Worm (Caenorhabditis elegans) whole organism, mixed stage, embryonic: Measurements from ENCODE around the gene Y17G7B.17.

Experiments
- M03D4.4 ChIP-seq: sonication (generic microtip); optimal IDR thresholded peaks from 2 replicates; lab custom pipeline; 2017; ENCODE audit warnings: mild to moderate bottlenecking, missing genetic modification characterization, missing compliant biosample characterization
- bed-3 ChIP-seq: fragments of 200-800 bp; sonication (Bioruptor generic); optimal IDR thresholded peaks from 3 replicates; lab custom pipeline; 2018; ENCODE audit warnings: mild to moderate bottlenecking, missing genetic modification characterization, moderate library complexity, missing compliant biosample characterization
- blmp-1 ChIP-seq: fragments of 150-350 bp; optimal IDR thresholded peaks from 2 replicates; lab custom pipeline; 2014; ENCODE audit warnings: missing biosample characterization, missing genetic modification characterization
- ceh-39 ChIP-seq: fragments of 150-350 bp; optimal IDR thresholded peaks from 2 replicates; lab custom pipeline; 2014; ENCODE audit warnings: missing biosample characterization, missing genetic modification characterization
- ceh-43 ChIP-seq: fragments of 200-800 bp; sonication (Bioruptor generic); optimal IDR thresholded peaks from 2 replicates; lab custom pipeline; 2018; ENCODE audit warnings: mild to moderate bottlenecking, missing genetic modification characterization, moderate library complexity, missing compliant biosample characterization
- ceh-83 ChIP-seq: fragments of 200-800 bp; sonication (Bioruptor generic); optimal IDR thresholded peaks from 2 replicates; lab custom pipeline; 2018; ENCODE audit warnings: mild to moderate bottlenecking, missing genetic modification characterization, missing compliant biosample characterization
- ces-1 ChIP-seq: fragments of 150-350 bp; optimal IDR thresholded peaks from 2 replicates; lab custom pipeline; 2014; ENCODE audit warnings: missing biosample characterization, missing genetic modification reagents, missing genetic modification characterization
- cnd-1 ChIP-seq: fragments of 200-800 bp; sonication (Bioruptor generic); optimal IDR thresholded peaks from 2 replicates; lab custom pipeline; 2018; ENCODE audit warnings: mild to moderate bottlenecking, missing genetic modification characterization, missing compliant biosample characterization
- drap-1 ChIP-seq: fragments of 200-800 bp; sonication (Bioruptor generic); optimal IDR thresholded peaks from 3 replicates; lab custom pipeline; 2018; ENCODE audit warnings: mild to moderate bottlenecking, missing genetic modification characterization, missing compliant biosample characterization
- elt-1 ChIP-seq: sonication (generic microtip); optimal IDR thresholded peaks from 2 replicates; lab custom pipeline; 2017; ENCODE audit warnings: missing genetic modification characterization, mild to moderate bottlenecking, missing compliant biosample characterization, antibody characterized with exemption, moderate library complexity, borderline replicate concordance; ENCODE audit not compliant: insufficient read depth
- elt-3 ChIP-seq: fragments of 150-350 bp; optimal IDR thresholded peaks from 2 replicates; lab custom pipeline; 2014; ENCODE audit warnings: missing biosample characterization, missing genetic modification characterization
- flh-1 ChIP-seq: fragments of 200-800 bp; sonication (Bioruptor generic); optimal IDR thresholded peaks from 2 replicates; lab custom pipeline; 2018; ENCODE audit warnings: mild to moderate bottlenecking, missing genetic modification characterization, moderate library complexity, missing compliant biosample characterization
- ham-2 ChIP-seq: fragments of 200-800 bp; sonication (Bioruptor generic); optimal IDR thresholded peaks from 2 replicates; lab custom pipeline; 2018; ENCODE audit warnings: mild to moderate bottlenecking, missing genetic modification characterization, missing compliant biosample characterization
- hlh-1 ChIP-seq: fragments of 150-350 bp; optimal IDR thresholded peaks from 2 replicates; lab custom pipeline; 2014; ENCODE audit warnings: missing biosample characterization, missing genetic modification reagents, missing genetic modification characterization
- lin-13 ChIP-seq: fragments of 150-350 bp; optimal IDR thresholded peaks from 2 replicates; lab custom pipeline; 2014; ENCODE audit warnings: missing biosample characterization, missing genetic modification characterization
- lin-32 ChIP-seq: fragments of 200-800 bp; sonication (Bioruptor generic); optimal IDR thresholded peaks from 2 replicates; lab custom pipeline; 2018; ENCODE audit warnings: mild to moderate bottlenecking, missing genetic modification characterization, missing compliant biosample characterization
- lsy-2 ChIP-seq: fragments of 150-350 bp; optimal IDR thresholded peaks from 2 replicates; lab custom pipeline; 2014; ENCODE audit warnings: missing biosample characterization, missing genetic modification characterization
- mab-5 ChIP-seq: fragments of 150-350 bp; optimal IDR thresholded peaks from 2 replicates; lab custom pipeline; 2014; ENCODE audit warnings: missing biosample characterization, missing genetic modification characterization
- mep-1 ChIP-seq: fragments of 150-350 bp; optimal IDR thresholded peaks from 2 replicates; lab custom pipeline; 2017; ENCODE audit warnings: missing biosample characterization, missing genetic modification reagents, missing genetic modification characterization, inconsistent platforms
- mls-2 ChIP-seq: sonication (generic microtip); optimal IDR thresholded peaks from 2 replicates; lab custom pipeline; 2016; ENCODE audit warnings: mild to moderate bottlenecking, missing genetic modification characterization, moderate library complexity, missing compliant biosample characterization
- nhr-12 ChIP-seq: fragments of 150-350 bp; optimal IDR thresholded peaks from 2 replicates; lab custom pipeline; 2014; ENCODE audit warnings: missing biosample characterization, missing genetic modification characterization
- nhr-2 ChIP-seq: fragments of 150-350 bp; optimal IDR thresholded peaks from 2 replicates; lab custom pipeline; 2014; ENCODE audit warnings: missing biosample characterization, missing genetic modification characterization
- nhr-237 ChIP-seq: fragments of 150-350 bp; optimal IDR thresholded peaks from 2 replicates; lab custom pipeline; 2014; ENCODE audit warnings: missing biosample characterization, missing genetic modification characterization
- nhr-28 ChIP-seq: fragments of 150-350 bp; optimal IDR thresholded peaks from 2 replicates; lab custom pipeline; 2014; ENCODE audit warnings: missing biosample characterization, missing genetic modification characterization
- nhr-76 ChIP-seq: sonication (generic microtip); optimal IDR thresholded peaks from 2 replicates; lab custom pipeline; 2017; ENCODE audit warnings: missing biosample characterization, missing genetic modification characterization
- pha-4 ChIP-seq: fragments of 150-350 bp; optimal IDR thresholded peaks from 2 replicates; lab custom pipeline; 2018; ENCODE audit warnings: missing biosample characterization, missing genetic modification reagents, missing genetic modification characterization
- sem-2 ChIP-seq: fragments of 200-800 bp; sonication (Bioruptor generic); optimal IDR thresholded peaks from 2 replicates; lab custom pipeline; 2018; ENCODE audit warnings: mild to moderate bottlenecking, missing genetic modification characterization, missing compliant biosample characterization
- snpc-4 ChIP-seq: fragments of 150-350 bp; optimal IDR thresholded peaks from 2 replicates; lab custom pipeline; 2014; ENCODE audit warnings: missing biosample characterization, missing genetic modification characterization
- sptf-1 ChIP-seq: sonication (generic microtip); optimal IDR thresholded peaks from 2 replicates; lab custom pipeline; 2017; ENCODE audit warnings: mild to moderate bottlenecking, missing genetic modification characterization, moderate library complexity, missing compliant biosample characterization
- tbx-8 ChIP-seq: fragments of 200-800 bp; sonication (Bioruptor generic); optimal IDR thresholded peaks from 2 replicates; lab custom pipeline; 2018; ENCODE audit warnings: mild to moderate bottlenecking, missing genetic modification characterization, moderate library complexity, missing compliant biosample characterization
- unc-120 ChIP-seq: sonication (generic microtip); optimal IDR thresholded peaks from 2 replicates; lab custom pipeline; 2017; ENCODE audit warnings: missing genetic modification characterization, missing compliant biosample characterization; ENCODE audit not compliant: poor library complexity, severe bottlenecking
- unc-62 ChIP-seq: fragments of 150-350 bp; optimal IDR thresholded peaks from 2 replicates; lab custom pipeline; 2014; ENCODE audit warnings: missing biosample characterization, missing genetic modification reagents, missing genetic modification characterization
- zip-8 ChIP-seq: fragments of 150-350 bp; optimal IDR thresholded peaks from 2 replicates; lab custom pipeline; 2014; ENCODE audit warnings: missing biosample characterization, missing genetic modification characterization
- ztf-11 ChIP-seq: fragments of 150-350 bp; optimal IDR thresholded peaks from 2 replicates; lab custom pipeline; 2014; ENCODE audit warnings: missing biosample characterization, missing genetic modification characterization

Gene Y17G7B.17

DNA sequence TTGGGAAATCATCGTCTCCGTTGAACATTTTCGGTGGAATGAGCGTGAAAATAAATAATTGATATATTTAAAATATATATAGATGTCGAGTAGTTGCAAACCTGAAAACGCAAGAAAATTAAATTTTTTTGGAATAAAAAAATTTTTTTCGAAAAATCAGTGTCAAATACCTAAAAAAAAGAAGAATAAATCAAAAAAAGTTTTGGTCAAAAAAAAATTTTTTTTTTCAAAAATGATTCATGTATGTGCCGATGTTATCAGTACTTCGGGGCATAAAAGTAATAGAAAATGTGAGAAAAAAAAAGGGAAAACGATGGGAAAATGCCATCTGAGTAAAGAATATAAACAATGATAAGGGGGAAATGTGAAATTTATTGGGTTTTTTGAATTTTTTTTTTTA, at the start of gene Y17G7B.17:
Gene Y17G7B.17 (minus strand): TSS at position 101 of the 400 bp plus-strand sequence.
- TF ChIP-seq flh-1 (no peak), ces-1 (no peak)

DNA sequence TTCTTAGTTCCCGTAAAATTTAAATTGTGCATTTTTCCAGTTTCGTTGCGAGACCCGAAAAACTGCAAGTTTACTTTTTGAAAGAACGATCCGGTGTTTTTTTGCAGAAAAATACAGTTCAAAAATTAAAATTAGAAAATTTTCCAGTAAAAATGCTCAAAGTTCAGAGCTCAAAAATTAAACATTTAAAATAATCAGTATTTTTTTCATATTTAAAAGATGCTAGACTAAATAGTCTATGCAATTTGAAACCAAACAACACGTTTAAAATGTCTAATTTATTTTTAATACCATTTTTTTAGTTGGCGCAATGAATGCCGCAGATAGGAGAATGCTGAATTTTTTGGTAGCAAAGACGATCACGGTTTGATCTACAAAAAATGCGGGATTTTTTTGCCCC, 47.5 kb upstream of the Y17G7B.17 start, which contains the start of gene Y57A10A.2:
Gene Y57A10A.2 (plus strand): TSS at position 301 of the 400 bp plus-strand sequence.
- no peak for TF ChIP-seq cnd-1 (tag; lab: Kevin White, UChicago)
- TF ChIP-seq nhr-76 = no peak
- no peak for TF ChIP-seq elt-1
- TF ChIP-seq elt-3 = no peak
- TF ChIP-seq sem-2 (GFP tag; lab: Kevin White, UChicago) = no peak
- TF ChIP-seq unc-62 (GFP tag; lab: Kevin White, UChicago) = no peak
- TF ChIP-seq nhr-12 (tag; lab: Kevin White, UChicago) = no peak
- no peak for TF ChIP-seq lin-13 (tag; lab: Kevin White, UChicago)
- no peak for TF ChIP-seq ceh-43
- TF ChIP-seq zip-8 (tag; lab: Kevin White, UChicago) = no peak
- TF ChIP-seq mls-2 (tag; lab: Kevin White, UChicago) = no peak
- TF ChIP-seq hlh-1 (tag; lab: Kevin White, UChicago) = no peak
- no peak for TF ChIP-seq lin-32

DNA sequence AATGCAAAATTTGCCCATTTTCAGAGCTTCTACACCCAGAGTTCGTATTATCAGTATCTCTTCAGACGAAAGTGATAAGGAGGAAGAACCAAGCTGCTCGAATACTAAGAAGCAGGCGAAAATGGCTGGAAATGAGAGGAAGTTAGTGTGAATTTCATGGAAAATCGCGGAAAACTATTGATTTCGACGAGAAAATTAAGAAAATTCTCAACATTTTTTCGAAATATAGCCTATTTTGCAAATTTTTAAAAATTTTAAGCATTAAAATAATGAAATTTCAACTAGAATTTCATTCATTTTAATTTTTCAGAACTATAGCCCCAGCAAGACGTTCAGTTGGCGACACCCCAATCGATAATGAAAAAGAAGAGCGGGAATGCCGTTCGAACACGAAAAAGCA, 43.8 kb upstream of the Y17G7B.17 start:
- TF ChIP-seq ham-2 (GFP tag; lab: Kevin White, UChicago) (no peak), elt-3 (no peak), snpc-4 (no peak), bed-3 (GFP tag; lab: Kevin White, UChicago) (no peak), unc-120 (no peak), drap-1 (GFP tag; lab: Kevin White, UChicago) (no peak), ztf-11 (tag; lab: Kevin White, UChicago) (no peak), unc-62 (GFP tag; lab: Kevin White, UChicago) (no peak), blmp-1 (tag; lab: Kevin White, UChicago) (no peak), ceh-83 (GFP tag; lab: Kevin White, UChicago) (no peak), nhr-2 (tag; lab: Kevin White, UChicago) (no peak), hlh-1 (tag; lab: Kevin White, UChicago) (no peak), nhr-12 (tag; lab: Kevin White, UChicago) (no peak), nhr-28 (tag; lab: Kevin White, UChicago) (no peak), cnd-1 (tag; lab: Kevin White, UChicago) (no peak), sptf-1 (tag; lab: Kevin White, UChicago) (no peak), tbx-8 (GFP tag; lab: Kevin White, UChicago) (no peak)

ce11 chrII:12137983-12138382, 38.2 kb upstream of the Y17G7B.17 start:
- no peak for TF ChIP-seq nhr-28 (tag; lab: Kevin White, UChicago)
- TF ChIP-seq ztf-11 (tag; lab: Kevin White, UChicago) = no peak
- no peak for TF ChIP-seq unc-62 (GFP tag; lab: Kevin White, UChicago)
- no peak for TF ChIP-seq ham-2 (GFP tag; lab: Kevin White, UChicago)
- no peak for TF ChIP-seq pha-4 (tag; lab: Kevin White, UChicago)
- TF ChIP-seq nhr-76 = no peak
- TF ChIP-seq elt-1 = no peak
- TF ChIP-seq sem-2 (GFP tag; lab: Kevin White, UChicago) = no peak
- no peak for TF ChIP-seq lin-32
- no peak for TF ChIP-seq ceh-39

DNA sequence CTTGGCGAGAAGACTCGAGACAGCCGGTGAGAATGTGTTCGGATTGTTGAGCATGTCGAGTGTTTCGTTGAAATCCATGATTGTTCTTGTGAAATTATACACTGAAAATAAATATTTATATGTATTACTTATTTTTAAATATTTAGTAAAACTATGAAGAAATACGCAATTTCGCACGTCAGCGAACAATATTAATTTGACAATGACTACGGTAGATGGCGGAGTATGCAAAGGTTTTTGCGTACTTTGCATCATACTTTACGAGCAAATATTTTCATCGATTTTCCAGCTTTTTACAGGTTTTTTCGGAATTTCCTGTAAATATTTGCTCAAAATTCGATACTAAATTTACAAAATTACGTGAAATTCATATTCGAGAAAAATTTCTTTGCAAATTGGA, 31.1 kb upstream of the Y17G7B.17 start, which contains the start of gene set-24:
Gene set-24 (minus strand): TSS at position 101 of the 400 bp plus-strand sequence.
- TF ChIP-seq M03D4.4 (tag; lab: Kevin White, UChicago) (no peak), pha-4 (tag; lab: Kevin White, UChicago) (no peak), lsy-2 (no peak), unc-62 (GFP tag; lab: Kevin White, UChicago) (no peak), bed-3 (GFP tag; lab: Kevin White, UChicago) (no peak), nhr-28 (tag; lab: Kevin White, UChicago) (no peak), ztf-11 (tag; lab: Kevin White, UChicago) (no peak), nhr-237 (tag; lab: Kevin White, UChicago) (no peak), nhr-2 (tag; lab: Kevin White, UChicago) (no peak), mab-5 (no peak), snpc-4 (no peak), mep-1 (tag; lab: Kevin White, UChicago) (no peak), ham-2 (GFP tag; lab: Kevin White, UChicago) (no peak), elt-3 (no peak)
